Worm (Caenorhabditis elegans) whole organism, L3 larva: ENCODE results near the gene prx-10.

ENCODE experiments used
- R02D3.7 ChIP-seq: fragments of 150-350 bp; optimal IDR thresholded peaks from 2 replicates; lab custom pipeline; 2014; ENCODE audit warnings: missing biosample characterization, missing genetic modification characterization
- ZK546.5 ChIP-seq: sonication (generic microtip); optimal IDR thresholded peaks from 2 replicates; lab custom pipeline; 2017; ENCODE audit warnings: missing biosample characterization, missing genetic modification characterization
- aly-2 ChIP-seq: fragments of 150-350 bp; optimal IDR thresholded peaks from 2 replicates; lab custom pipeline; 2014; ENCODE audit warnings: missing biosample characterization, missing genetic modification characterization
- ama-1 ChIP-seq: fragments of 150-350 bp; optimal IDR thresholded peaks from 2 replicates; lab custom pipeline; 2018
- ceh-16 ChIP-seq: sonication (generic microtip); optimal IDR thresholded peaks from 2 replicates; lab custom pipeline; 2017; ENCODE audit warnings: missing biosample characterization, missing genetic modification characterization
- ceh-82 ChIP-seq: fragments of 150-350 bp; optimal IDR thresholded peaks from 2 replicates; lab custom pipeline; 2014; ENCODE audit warnings: missing biosample characterization, missing genetic modification characterization
- daf-12 ChIP-seq: fragments of 150-350 bp; optimal IDR thresholded peaks from 2 replicates; lab custom pipeline; 2014; ENCODE audit warnings: missing biosample characterization, missing genetic modification reagents, missing genetic modification characterization
- elt-2 ChIP-seq: sonication (generic microtip); optimal IDR thresholded peaks from 2 replicates; lab custom pipeline; 2016; ENCODE audit warnings: missing genetic modification reagents, mild to moderate bottlenecking, missing genetic modification characterization, missing compliant biosample characterization
- elt-3 ChIP-seq, 3 experiments: fragments of 150-350 bp in 1 of 3; sonication (generic microtip) in 2 of 3; optimal IDR thresholded peaks; 2 replicates in 2 of 3; 4 replicates in 1 of 3; lab custom pipeline; 2014 to 2017; ENCODE audit warnings: missing biosample characterization in 3 of 3, missing genetic modification characterization in 3 of 3
- eor-1 ChIP-seq, 2 experiments: fragments of 150-350 bp; optimal IDR thresholded peaks; 2 replicates each; lab custom pipeline; 2014 to 2018; ENCODE audit warnings: missing biosample characterization in 2 of 2, missing genetic modification characterization in 2 of 2
- fkh-10 ChIP-seq: sonication (generic microtip); optimal IDR thresholded peaks from 2 replicates; lab custom pipeline; 2017; ENCODE audit warnings: missing biosample characterization, missing genetic modification reagents, missing genetic modification characterization
- fkh-2 ChIP-seq: fragments of 150-350 bp; optimal IDR thresholded peaks from 2 replicates; lab custom pipeline; 2014; ENCODE audit warnings: missing biosample characterization, missing genetic modification reagents, missing genetic modification characterization
- fos-1 ChIP-seq: fragments of 150-350 bp; optimal IDR thresholded peaks from 2 replicates; lab custom pipeline; 2014; ENCODE audit warnings: missing biosample characterization, missing genetic modification characterization
- hmg-11 ChIP-seq: sonication (generic microtip); optimal IDR thresholded peaks from 2 replicates; lab custom pipeline; 2016; ENCODE audit warnings: missing genetic modification characterization, missing compliant biosample characterization
- jun-1 ChIP-seq: fragments of 150-350 bp; optimal IDR thresholded peaks from 2 replicates; lab custom pipeline; 2014; ENCODE audit warnings: missing biosample characterization, missing genetic modification reagents, missing genetic modification characterization
- lin-15B ChIP-seq: fragments of 150-350 bp; optimal IDR thresholded peaks from 2 replicates; lab custom pipeline; 2014; ENCODE audit warnings: missing biosample characterization, missing genetic modification characterization
- lin-39 ChIP-seq: fragments of 150-350 bp; optimal IDR thresholded peaks from 2 replicates; lab custom pipeline; 2018; ENCODE audit warnings: missing biosample characterization, missing genetic modification reagents, missing genetic modification characterization
- lsy-12 ChIP-seq: sonication (generic microtip); optimal IDR thresholded peaks from 2 replicates; lab custom pipeline; 2016; ENCODE audit warnings: mild to moderate bottlenecking, missing genetic modification characterization, missing compliant biosample characterization
- nfya-1 ChIP-seq: sonication (generic microtip); optimal IDR thresholded peaks from 2 replicates; lab custom pipeline; 2017; ENCODE audit warnings: missing genetic modification characterization, mild to moderate bottlenecking, missing compliant biosample characterization, antibody characterized with exemption, moderate library complexity; ENCODE audit not compliant: insufficient read depth
- nhr-11 ChIP-seq: fragments of 150-350 bp; optimal IDR thresholded peaks from 2 replicates; lab custom pipeline; 2014; ENCODE audit warnings: missing biosample characterization, missing genetic modification characterization
- nhr-12 ChIP-seq: fragments of 150-350 bp; optimal IDR thresholded peaks from 2 replicates; lab custom pipeline; 2014; ENCODE audit warnings: missing biosample characterization, missing genetic modification characterization
- nhr-23 ChIP-seq: fragments of 150-350 bp; optimal IDR thresholded peaks from 2 replicates; lab custom pipeline; 2014; ENCODE audit warnings: missing biosample characterization, missing genetic modification reagents, missing genetic modification characterization
- nhr-237 ChIP-seq: fragments of 150-350 bp; optimal IDR thresholded peaks from 2 replicates; lab custom pipeline; 2014; ENCODE audit warnings: missing biosample characterization, missing genetic modification characterization
- nhr-25 ChIP-seq: sonication (generic microtip); optimal IDR thresholded peaks from 2 replicates; lab custom pipeline; 2017; ENCODE audit warnings: missing biosample characterization, missing genetic modification characterization
- nhr-28 ChIP-seq: fragments of 150-350 bp; optimal IDR thresholded peaks from 2 replicates; lab custom pipeline; 2014; ENCODE audit warnings: missing biosample characterization, missing genetic modification characterization
- nhr-43 ChIP-seq: sonication (generic microtip); optimal IDR thresholded peaks from 2 replicates; lab custom pipeline; 2016; ENCODE audit warnings: mild to moderate bottlenecking, missing genetic modification characterization, missing compliant biosample characterization; ENCODE audit not compliant: poor library complexity, severe bottlenecking
- nhr-67 ChIP-seq: fragments of 150-350 bp; optimal IDR thresholded peaks from 2 replicates; lab custom pipeline; 2014; ENCODE audit warnings: missing biosample characterization, missing genetic modification characterization
- nhr-76 ChIP-seq: fragments of 150-350 bp; sonication (generic microtip); optimal IDR thresholded peaks from 5 replicates; lab custom pipeline; 2014; ENCODE audit warnings: missing biosample characterization, missing genetic modification characterization
- nhr-77 ChIP-seq: fragments of 150-350 bp; optimal IDR thresholded peaks from 2 replicates; lab custom pipeline; 2014; ENCODE audit warnings: missing biosample characterization, missing genetic modification characterization
- pha-4 ChIP-seq: fragments of 150-350 bp; optimal IDR thresholded peaks from 2 replicates; lab custom pipeline; 2014; ENCODE audit warnings: missing biosample characterization, missing genetic modification reagents, missing genetic modification characterization
- pqm-1 ChIP-seq: fragments of 150-350 bp; optimal IDR thresholded peaks from 2 replicates; lab custom pipeline; 2017; ENCODE audit warnings: missing biosample characterization, missing genetic modification characterization, inconsistent platforms
- sea-2 ChIP-seq: fragments of 150-350 bp; sonication (generic microtip); optimal IDR thresholded peaks from 4 replicates; lab custom pipeline; 2014; ENCODE audit warnings: missing biosample characterization, missing genetic modification reagents, missing genetic modification characterization
- skn-1 ChIP-seq: fragments of 150-350 bp; optimal IDR thresholded peaks from 2 replicates; lab custom pipeline; 2014; ENCODE audit warnings: missing biosample characterization, missing genetic modification characterization
- snpc-4 ChIP-seq: fragments of 150-350 bp; optimal IDR thresholded peaks from 2 replicates; lab custom pipeline; 2014; ENCODE audit warnings: missing biosample characterization, missing genetic modification characterization
- unc-62 ChIP-seq: fragments of 150-350 bp; sonication (generic microtip); optimal IDR thresholded peaks from 4 replicates; lab custom pipeline; 2014; ENCODE audit warnings: missing biosample characterization, missing genetic modification reagents, missing genetic modification characterization
- zag-1 ChIP-seq: fragments of 150-350 bp; optimal IDR thresholded peaks from 2 replicates; lab custom pipeline; 2014; ENCODE audit warnings: missing biosample characterization, missing genetic modification characterization
- ztf-11 ChIP-seq: fragments of 150-350 bp; optimal IDR thresholded peaks from 2 replicates; lab custom pipeline; 2014; ENCODE audit warnings: missing biosample characterization, missing genetic modification characterization
- ztf-4 ChIP-seq: fragments of 150-350 bp; optimal IDR thresholded peaks from 2 replicates; lab custom pipeline; 2014; ENCODE audit warnings: missing biosample characterization, missing genetic modification characterization

prx-10 gene

ce11 chrIII:5245067-5245466 lies 8.9 kb downstream of the prx-10 start:
- TF ChIP-seq nhr-23 (tag; lab: Kevin White, UChicago): no peak
- TF ChIP-seq R02D3.7: no peak
- TF ChIP-seq snpc-4: no peak
- TF ChIP-seq nhr-76: no peak
- no peak for TF ChIP-seq fkh-2 (tag; lab: Kevin White, UChicago)
- no peak for TF ChIP-seq nhr-12 (tag; lab: Kevin White, UChicago)
- no peak for TF ChIP-seq nhr-11
- no peak for TF ChIP-seq lin-39 (tag; lab: Kevin White, UChicago)
- TF ChIP-seq unc-62: no peak
- no peak for TF ChIP-seq hmg-11 (tag; lab: Kevin White, UChicago)
- TF ChIP-seq fos-1: no peak
- TF ChIP-seq ceh-16: no peak
- TF ChIP-seq nhr-67: no peak
- TF ChIP-seq ceh-82: no peak

ce11 chrIII:5248706-5249105 lies 12.5 kb downstream of the prx-10 start:
- no peak for TF ChIP-seq nhr-12 (tag; lab: Kevin White, UChicago)
- no peak for TF ChIP-seq elt-3 (tag; optimal IDR thresholded peaks at IDR 0.05; lab: Kevin White, UChicago)
- no peak for TF ChIP-seq nfya-1 (tag; lab: Kevin White, UChicago)
- TF ChIP-seq ceh-82: no peak
- TF ChIP-seq fkh-2 (tag; lab: Kevin White, UChicago): no peak
- TF ChIP-seq unc-62: no peak
- no peak for TF ChIP-seq ztf-11
- no peak for TF ChIP-seq nhr-77 (tag; lab: Kevin White, UChicago)
- TF ChIP-seq lin-15B: no peak
- no peak for TF ChIP-seq elt-2 (tag; lab: Kevin White, UChicago)
- no peak for TF ChIP-seq sea-2 (GFP tag; lab: Kevin White, UChicago)
- TF ChIP-seq fkh-10 (GFP tag; lab: Kevin White, UChicago): no peak
- no peak for TF ChIP-seq nhr-43 (tag; lab: Kevin White, UChicago)
- no peak for TF ChIP-seq skn-1 (tag; lab: Kevin White, UChicago)
- no peak for TF ChIP-seq ama-1 (lab: Kevin White, UChicago)
- TF ChIP-seq ceh-16: no peak
- no peak for TF ChIP-seq aly-2

- TF ChIP-seq ZK546.5 (tag; lab: Kevin White, UChicago): no peak
- no peak for TF ChIP-seq nhr-43 (tag; lab: Kevin White, UChicago)
- no peak for TF ChIP-seq sea-2 (GFP tag; lab: Kevin White, UChicago)
- peak; percentile 42 for TF ChIP-seq pha-4 (tag; lab: Kevin White, UChicago)
- TF ChIP-seq, all 47 proteins: peak for 1
These were observed 17.9 kb downstream of the prx-10 start, which contains the start of the genes sumv-1 and gop-1 for ce11 chrIII:5254108-5254507. Gene sumv-1, minus strand, starts transcription at chrIII:5254187. Gene gop-1, plus strand, starts transcription at chrIII:5254438.

- TF ChIP-seq nfya-1 (tag; lab: Kevin White, UChicago): no peak
- no peak for TF ChIP-seq jun-1
- TF ChIP-seq ztf-11: no peak
- no peak for TF ChIP-seq nhr-43 (tag; lab: Kevin White, UChicago)
- TF ChIP-seq nhr-28 (tag; lab: Kevin White, UChicago): no peak
- TF ChIP-seq elt-2 (tag; lab: Kevin White, UChicago): no peak
- TF ChIP-seq aly-2: no peak
- TF ChIP-seq nhr-237: no peak
These were observed 22.7 kb downstream of the prx-10 start, which contains the start of gene gop-2 for ce11 chrIII:5258918-5259317. Gene gop-2, plus strand, starts transcription at chrIII:5259023.

- no peak for TF ChIP-seq daf-12 (tag; lab: Kevin White, UChicago)
- no peak for TF ChIP-seq eor-1 (tag; optimal IDR thresholded peaks at IDR 0.05; lab: Kevin White, UChicago)
- no peak for TF ChIP-seq skn-1 (tag; lab: Kevin White, UChicago)
- no peak for TF ChIP-seq ztf-4 (tag; lab: Kevin White, UChicago)
- TF ChIP-seq R02D3.7: no peak
- TF ChIP-seq zag-1 (tag; lab: Kevin White, UChicago): no peak
- TF ChIP-seq snpc-4: no peak
- TF ChIP-seq lsy-12 (tag; lab: Kevin White, UChicago): no peak
- no peak for TF ChIP-seq nhr-25 (tag; lab: Kevin White, UChicago)
- no peak for TF ChIP-seq elt-3 (tag; optimal IDR thresholded peaks at IDR 0.05; lab: Kevin White, UChicago)
- no peak for TF ChIP-seq nhr-12 (tag; lab: Kevin White, UChicago)
- no peak for TF ChIP-seq pqm-1 (tag; lab: Kevin White, UChicago)
- TF ChIP-seq elt-2 (tag; lab: Kevin White, UChicago): no peak
- no peak for TF ChIP-seq nhr-23 (tag; lab: Kevin White, UChicago)
These were observed 24.2 kb downstream of the prx-10 start, which contains the start of gene gop-3 for ce11 chrIII:5260394-5260793. Gene gop-3, plus strand, starts transcription at chrIII:5260694.
